Fruit fly (Drosophila melanogaster) whole organism, wandering third instar larva: ENCODE data around the gene Sry-beta.

ENCODE experiments used
- Abd-B ChIP-seq: fragments of >200 bp; optimal IDR thresholded peaks from 2 replicates; lab custom pipeline; 2017; ENCODE audit warnings: missing biosample characterization, missing genetic modification characterization
- CG32264 ChIP-seq: fragments of 200-800 bp; sonication (Bioruptor generic); optimal IDR thresholded peaks from 2 replicates; lab custom pipeline; 2016; ENCODE audit warnings: missing biosample characterization, missing genetic modification characterization
- CG9705 ChIP-seq: fragments of 200-800 bp; sonication (Bioruptor generic); optimal IDR thresholded peaks from 2 replicates; lab custom pipeline; 2018; ENCODE audit warnings: missing biosample characterization, mild to moderate bottlenecking, missing genetic modification characterization
- CrebA ChIP-seq: fragments of 200-800 bp; sonication (Bioruptor generic); optimal IDR thresholded peaks from 2 replicates; lab custom pipeline; 2016; ENCODE audit warnings: missing biosample characterization, mild to moderate bottlenecking, missing genetic modification characterization, borderline replicate concordance
- Dfd ChIP-seq: fragments of >200 bp; optimal IDR thresholded peaks from 2 replicates; lab custom pipeline; 2017; ENCODE audit warnings: missing biosample characterization, missing genetic modification characterization
- Dif ChIP-seq: fragments of 200-275, 200-300 bp; sonication (Bioruptor generic); optimal IDR thresholded peaks from 2 replicates; lab custom pipeline; 2018; ENCODE audit warnings: missing biosample characterization, missing genetic modification characterization; ENCODE audit not compliant: partially characterized antibody
- GATAd ChIP-seq: sonication (Bioruptor generic); optimal IDR thresholded peaks from 2 replicates; lab custom pipeline; 2016; ENCODE audit warnings: missing biosample characterization, missing genetic modification characterization
- HLH106 ChIP-seq: fragments of 200-800 bp; optimal IDR thresholded peaks from 3 replicates; lab custom pipeline; 2019; ENCODE audit warnings: missing biosample characterization, mild to moderate bottlenecking, missing genetic modification characterization, moderate library complexity
- Hnf4 ChIP-seq: fragments of 200-800 bp; sonication (Bioruptor generic); optimal IDR thresholded peaks from 2 replicates; lab custom pipeline; 2016; ENCODE audit warnings: missing biosample characterization, mild to moderate bottlenecking, missing genetic modification characterization
- Hr78 ChIP-seq: fragments of >200 bp; optimal IDR thresholded peaks from 2 replicates; lab custom pipeline; 2017; ENCODE audit warnings: missing biosample characterization, missing genetic modification characterization
- Hr83 ChIP-seq: fragments of 200-300 bp; sonication (Bioruptor generic); optimal IDR thresholded peaks from 2 replicates; lab custom pipeline; 2016; ENCODE audit warnings: missing biosample characterization, mild to moderate bottlenecking, missing genetic modification characterization, moderate library complexity; ENCODE audit not compliant: poor library complexity, severe bottlenecking
- Jra ChIP-seq: sonication (Bioruptor generic); optimal IDR thresholded peaks from 2 replicates; lab custom pipeline; 2016; ENCODE audit warnings: missing biosample characterization, missing genetic modification characterization
- Mio ChIP-seq: sonication (Bioruptor generic); optimal IDR thresholded peaks from 2 replicates; lab custom pipeline; 2016; ENCODE audit warnings: missing biosample characterization, missing genetic modification characterization
- Myc ChIP-seq: fragments of >200 bp; optimal IDR thresholded peaks from 2 replicates; lab custom pipeline; 2017
- N ChIP-seq: fragments of >200 bp; optimal IDR thresholded peaks from 2 replicates; lab custom pipeline; 2018; ENCODE audit warnings: missing biosample characterization, missing external identifiers, missing genetic modification characterization
- OdsH ChIP-seq: fragments of 200-800 bp; sonication (Bioruptor generic); optimal IDR thresholded peaks from 2 replicates; lab custom pipeline; 2016; ENCODE audit warnings: missing biosample characterization, mild to moderate bottlenecking, missing genetic modification characterization
- Rel ChIP-seq, 2 experiments: fragments of 200-800 bp; sonication (Bioruptor generic) in 1 of 2; optimal IDR thresholded peaks; 2 replicates in 1 of 2; 3 replicates in 1 of 2; lab custom pipeline; 2016 to 2019; ENCODE audit warnings: mild to moderate bottlenecking in 2 of 2, missing biosample characterization in 2 of 2, missing genetic modification characterization in 2 of 2, moderate library complexity in 1 of 2
- Sp1 ChIP-seq: fragments of 200-800 bp; sonication (Bioruptor generic); optimal IDR thresholded peaks from 3 replicates; lab custom pipeline; 2019; ENCODE audit warnings: missing biosample characterization, mild to moderate bottlenecking, missing genetic modification characterization, moderate library complexity
- Vsx2 ChIP-seq: fragments of 200-300, 225-300 bp; sonication (Bioruptor generic); optimal IDR thresholded peaks from 2 replicates; lab custom pipeline; 2018; ENCODE audit warnings: missing biosample characterization, missing genetic modification characterization; ENCODE audit not compliant: partially characterized antibody
- br ChIP-seq: fragments of 200-800 bp; sonication (Bioruptor generic); optimal IDR thresholded peaks from 2 replicates; lab custom pipeline; 2016; ENCODE audit warnings: missing biosample characterization, missing genetic modification characterization
- brk ChIP-seq: fragments of 200-800 bp; sonication (Bioruptor generic); optimal IDR thresholded peaks from 2 replicates; lab custom pipeline; 2016; ENCODE audit warnings: missing biosample characterization, mild to moderate bottlenecking, missing genetic modification characterization
- dl ChIP-seq, 2 experiments: fragments of 175-275, 200-275 bp in 1 of 2; fragments of 200-275 bp in 1 of 2; sonication (Bioruptor generic); optimal IDR thresholded peaks; lab custom pipeline; 2018; ENCODE audit warnings: mild to moderate bottlenecking in 2 of 2, missing biosample characterization in 2 of 2, missing genetic modification characterization in 2 of 2, moderate library complexity in 2 of 2; ENCODE audit not compliant: partially characterized antibody in 2 of 2, insufficient read depth in 1 of 2
- dmrt93B ChIP-seq: fragments of 200-800 bp; sonication (Bioruptor generic); optimal IDR thresholded peaks from 2 replicates; lab custom pipeline; 2018; ENCODE audit warnings: missing biosample characterization, mild to moderate bottlenecking, missing genetic modification characterization
- dsf ChIP-seq: sonication (Bioruptor generic); optimal IDR thresholded peaks from 2 replicates; lab custom pipeline; 2016; ENCODE audit warnings: missing biosample characterization, missing genetic modification characterization, borderline replicate concordance
- ey ChIP-seq: fragments of 200-800 bp; sonication (Bioruptor generic); optimal IDR thresholded peaks from 2 replicates; lab custom pipeline; 2016; ENCODE audit warnings: missing biosample characterization, missing genetic modification characterization
- foxo ChIP-seq, 2 experiments: fragments of 200-800 bp; sonication (Bioruptor generic); optimal IDR thresholded peaks; 2 replicates in 1 of 2; 3 replicates in 1 of 2; lab custom pipeline; 2016 to 2017; ENCODE audit warnings: missing biosample characterization in 2 of 2, missing genetic modification characterization in 2 of 2
- fru ChIP-seq: fragments of 200-800 bp; sonication (Bioruptor generic); optimal IDR thresholded peaks from 3 replicates; lab custom pipeline; 2016; ENCODE audit warnings: missing biosample characterization, mild to moderate bottlenecking, missing genetic modification characterization
- h ChIP-seq: fragments of 200-800 bp; sonication (Bioruptor generic); optimal IDR thresholded peaks from 3 replicates; lab custom pipeline; 2016; ENCODE audit warnings: missing biosample characterization, mild to moderate bottlenecking, missing genetic modification characterization
- jim ChIP-seq: fragments of 175-275, 200-325 bp; sonication (Bioruptor generic); optimal IDR thresholded peaks from 2 replicates; lab custom pipeline; 2016; ENCODE audit warnings: missing biosample characterization, mild to moderate bottlenecking, missing genetic modification characterization
- lola ChIP-seq: fragments of >200 bp; optimal IDR thresholded peaks from 2 replicates; lab custom pipeline; 2017; ENCODE audit warnings: missing biosample characterization, missing genetic modification characterization
- pan ChIP-seq: fragments of >200 bp; optimal IDR thresholded peaks from 2 replicates; lab custom pipeline; 2017
- psq ChIP-seq: fragments of 200-800 bp; sonication (Bioruptor generic); optimal IDR thresholded peaks from 3 replicates; lab custom pipeline; 2017; ENCODE audit warnings: missing biosample characterization, mild to moderate bottlenecking, missing genetic modification characterization, moderate library complexity
- rgr ChIP-seq: fragments of 200-800 bp; sonication (Bioruptor generic); optimal IDR thresholded peaks from 3 replicates; lab custom pipeline; 2016; ENCODE audit warnings: missing biosample characterization, mild to moderate bottlenecking, missing genetic modification characterization
- sage ChIP-seq: fragments of 200-800 bp; sonication (Bioruptor generic); optimal IDR thresholded peaks from 2 replicates; lab custom pipeline; 2016; ENCODE audit warnings: missing biosample characterization, mild to moderate bottlenecking, missing genetic modification characterization
- sv ChIP-seq: fragments of 200-800 bp; sonication (Bioruptor generic); optimal IDR thresholded peaks from 3 replicates; lab custom pipeline; 2016; ENCODE audit warnings: missing biosample characterization, missing genetic modification characterization
- tai ChIP-seq: sonication (Bioruptor generic); optimal IDR thresholded peaks from 2 replicates; lab custom pipeline; 2016; ENCODE audit warnings: missing biosample characterization, missing genetic modification characterization
- usp ChIP-seq: fragments of >200 bp; optimal IDR thresholded peaks from 2 replicates; lab custom pipeline; 2017; ENCODE audit warnings: missing biosample characterization, missing genetic modification characterization
- woc ChIP-seq: sonication (Bioruptor generic); optimal IDR thresholded peaks from 2 replicates; lab custom pipeline; 2016; ENCODE audit warnings: missing biosample characterization, mild to moderate bottlenecking, missing genetic modification characterization

Sry-beta gene

DNA sequence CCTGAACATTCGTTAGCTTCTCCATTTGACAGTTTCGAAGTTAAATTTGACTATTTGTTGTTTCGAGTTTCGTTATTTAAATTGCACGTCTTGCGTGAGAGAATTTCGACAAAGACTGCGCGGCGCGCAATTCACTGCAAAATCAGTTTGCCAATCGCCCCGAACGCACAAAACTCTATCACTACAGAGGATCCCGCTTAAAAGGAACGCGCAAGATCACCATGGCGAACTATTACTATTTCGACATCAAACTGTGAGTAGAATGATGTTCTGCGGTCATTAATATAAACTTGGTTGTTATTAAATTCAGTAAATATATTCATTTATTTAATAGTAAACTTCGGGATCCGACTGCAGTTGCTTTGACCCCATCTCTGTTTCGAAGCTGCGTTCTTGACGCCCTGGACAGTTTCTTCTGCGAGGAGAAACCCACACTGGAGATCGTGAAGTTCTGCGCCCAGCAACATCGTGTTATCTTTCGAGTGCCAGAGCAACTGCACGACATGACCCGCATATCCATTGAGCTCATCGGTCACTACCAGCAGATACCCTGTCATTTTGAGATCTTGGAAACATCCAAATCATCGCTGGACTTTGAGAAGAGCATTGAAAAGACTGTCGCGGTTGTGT, 16.5 kb downstream of the Sry-beta start, which contains the start of the genes Rpp14b and spn-A (continued):
- TF ChIP-seq Hr78 (GFP tag; lab: Kevin White, UChicago) (no peak), foxo (GFP tag; optimal IDR thresholded peaks at IDR 0.05; lab: Kevin White, UChicago) (peak in 1 of 2 experiments; percentile 43), Hnf4 (GFP tag; lab: Kevin White, UChicago) (no peak), dmrt93B (GFP tag; lab: Kevin White, UChicago) (no peak), CG32264 (GFP tag; lab: Kevin White, UChicago) (no peak)

DNA sequence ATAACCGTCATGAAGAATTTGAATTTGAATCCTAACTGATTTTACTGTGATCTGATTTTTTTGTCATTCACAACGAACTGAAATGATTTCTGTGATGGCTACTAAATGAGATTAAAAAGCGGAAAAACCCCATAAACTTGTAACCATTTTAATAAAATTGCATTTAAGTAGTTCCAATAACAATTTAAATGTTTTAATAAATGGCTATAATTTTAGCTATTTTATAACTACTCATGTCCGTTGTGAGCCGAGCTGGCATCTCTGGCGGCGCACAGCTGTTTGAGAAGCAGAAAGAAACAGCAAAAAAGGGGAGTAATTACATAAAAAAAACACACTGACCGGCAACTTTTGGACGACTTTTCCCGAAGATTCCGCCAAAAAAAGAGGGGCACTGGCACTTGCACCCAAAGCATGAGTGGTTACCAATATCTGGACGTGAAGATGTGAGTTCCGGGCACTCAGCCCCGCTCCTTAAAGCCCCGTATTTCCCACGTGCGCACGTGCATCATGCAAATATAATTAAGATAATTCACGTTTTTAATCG, 17.1 kb downstream of the Sry-beta start, which contains the start of the genes CG7950 and Rpp14a:
CG7950 (plus strand) TSS at position 268 of the 544 bp plus-strand sequence.
Rpp14a (plus strand) TSS at position 268 of the 544 bp plus-strand sequence.
- TF ChIP-seq br (GFP tag; lab: Kevin White, UChicago) (peak; percentile 87), Sp1 (GFP tag; lab: Kevin White, UChicago) (peak; percentile 82), Rel (GFP tag; optimal IDR thresholded peaks at IDR 0.05; lab: Kevin White, UChicago) (no peak), Rel (tag; optimal IDR thresholded peaks at IDR 0.05; lab: Kevin White, UChicago) (peak; percentile 86), Vsx2 (GFP tag; lab: Kevin White, UChicago) (no peak), fru (peak; percentile 85), Myc (lab: Kevin White, UChicago) (peak; percentile 94), pan (lab: Kevin White, UChicago) (no peak), Abd-B (no peak), tai (GFP tag; lab: Kevin White, UChicago) (no peak), GATAd (GFP tag; lab: Kevin White, UChicago) (peak; percentile 65), sage (GFP tag; lab: Kevin White, UChicago) (peak; percentile 62), usp (GFP tag; lab: Kevin White, UChicago) (no peak), CG32264 (GFP tag; lab: Kevin White, UChicago) (peak; percentile 52), lola (GFP tag; lab: Kevin White, UChicago) (no peak), dsf (GFP tag; lab: Kevin White, UChicago) (peak; percentile 69), ey (peak; percentile 91), OdsH (GFP tag; lab: Kevin White, UChicago) (peak; percentile 81), Jra (GFP tag; lab: Kevin White, UChicago) (peak; percentile 85), dl (GFP tag; optimal IDR thresholded peaks at IDR 0.05; lab: Kevin White, UChicago; ENCODE audit: insufficient read depth in 1 of 2, partially characterized antibody in 2 of 2) (no peak), foxo (GFP tag; optimal IDR thresholded peaks at IDR 0.05; lab: Kevin White, UChicago) (peak in 1 of 2 experiments; percentile 88), brk (GFP tag; lab: Kevin White, UChicago) (no peak), woc (GFP tag; lab: Kevin White, UChicago) (peak; percentile 81), rgr (GFP tag; lab: Kevin White, UChicago) (peak; percentile 93), jim (GFP tag; lab: Kevin White, UChicago) (no peak), Dfd (GFP tag; lab: Kevin White, UChicago) (no peak), psq (GFP tag; lab: Kevin White, UChicago) (peak; percentile 80), Dif (GFP tag; lab: Kevin White, UChicago) (no peak), Hr78 (GFP tag; lab: Kevin White, UChicago) (no peak), Hnf4 (GFP tag; lab: Kevin White, UChicago) (no peak), h (GFP tag; lab: Kevin White, UChicago) (peak; percentile 91), HLH106 (peak; percentile 89), Hr83 (GFP tag; lab: Kevin White, UChicago) (peak; percentile 72), Mio (GFP tag; lab: Kevin White, UChicago) (peak; percentile 17), N (GFP tag; lab: Kevin White, UChicago) (no peak), sv (peak; percentile 43), CG9705 (GFP tag; lab: Kevin White, UChicago) (peak; percentile 77), CrebA (GFP tag; lab: Kevin White, UChicago) (no peak), dmrt93B (GFP tag; lab: Kevin White, UChicago) (peak; percentile 52)
